Fruit fly (Drosophila melanogaster) whole organism, adult: ENCODE results near the gene CG18636.

Experiments used
- CG7101 ChIP-seq: fragments of 200-800 bp; sonication (Bioruptor generic); optimal IDR thresholded peaks from 2 replicates; lab custom pipeline; 2018; ENCODE audit warnings: missing biosample characterization, mild to moderate bottlenecking, missing genetic modification characterization, moderate library complexity
- Mnt ChIP-seq: fragments of 200-800 bp; sonication (Bioruptor generic); optimal IDR thresholded peaks from 2 replicates; lab custom pipeline; 2016; ENCODE audit warnings: missing biosample characterization, mild to moderate bottlenecking, missing genetic modification characterization
- kay ChIP-seq: fragments of 200-800 bp; sonication (Bioruptor generic); peaks from one replicate; lab custom pipeline; 2016; ENCODE audit warnings: missing biosample characterization, missing genetic modification characterization, borderline replicate concordance
- toe ChIP-seq: fragments of 200-800 bp; sonication (Bioruptor generic); optimal IDR thresholded peaks from 2 replicates; lab custom pipeline; 2016; ENCODE audit warnings: missing biosample characterization, missing genetic modification characterization

DNA sequence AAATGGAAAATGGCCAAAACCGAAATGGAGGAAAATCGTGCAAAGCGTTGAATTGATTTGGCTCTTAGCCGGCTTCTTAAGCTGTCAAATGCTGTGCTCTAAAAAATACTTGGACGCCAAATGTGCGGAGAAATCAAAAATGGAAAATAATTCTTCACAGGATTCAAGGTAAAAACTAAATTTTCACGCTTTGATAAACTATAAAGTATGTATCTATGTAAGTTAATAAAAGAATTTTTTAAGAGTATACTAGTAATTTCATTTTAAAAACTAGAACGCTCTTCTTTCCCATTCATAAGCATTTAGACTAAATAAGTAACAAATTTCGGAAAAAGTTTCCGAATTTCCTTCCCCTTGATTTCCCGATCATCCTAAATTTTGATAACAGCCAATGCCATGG is 21.9 kb downstream of the CG18636 start, which contains the start of gene CSN1a:
- TF ChIP-seq CG7101 (tag; lab: Kevin White, UChicago) (no peak), toe (GFP tag; lab: Kevin White, UChicago) (no peak), Mnt (GFP tag; lab: Kevin White, UChicago) (no peak), kay (GFP tag; lab: Kevin White, UChicago) (no peak)
